Fruit fly (Drosophila melanogaster) whole organism, embryonic: ENCODE data around the gene CG5196.

Experiments
- CG10209 ChIP-seq: fragments of 200-800 bp; sonication (Bioruptor generic); optimal IDR thresholded peaks from 3 replicates; lab custom pipeline; 2017; ENCODE audit warnings: missing biosample characterization, mild to moderate bottlenecking, missing genetic modification characterization, missing genetic modification reagents
- CG11085 ChIP-seq: fragments of 200-800 bp; sonication (Bioruptor generic); IDR thresholded peaks from 2 replicates; pipeline ENCODE4 v1.3.6; 2022; ENCODE audit warnings: missing biosample characterization, missing genetic modification characterization
- CG11560 ChIP-seq: fragments of 200-800 bp; sonication (Bioruptor generic); IDR thresholded peaks from 3 replicates; pipeline ENCODE4 v1.3.6; 2022; ENCODE audit warnings: missing biosample characterization, missing genetic modification characterization
- CG12299 ChIP-seq: fragments of 200-800 bp; sonication (Bioruptor generic); optimal IDR thresholded peaks from 2 replicates; lab custom pipeline; 2018; ENCODE audit warnings: missing biosample characterization, mild to moderate bottlenecking, missing genetic modification characterization
- CG12942 ChIP-seq: fragments of 200-800 bp; sonication (Bioruptor generic); optimal IDR thresholded peaks from 3 replicates; lab custom pipeline; 2016; ENCODE audit warnings: missing biosample characterization, missing genetic modification characterization
- CG13123 ChIP-seq: fragments of 200-800 bp; sonication (Bioruptor generic); optimal IDR thresholded peaks from 2 replicates; lab custom pipeline; 2016; ENCODE audit warnings: missing biosample characterization, missing genetic modification characterization
- CG15011 ChIP-seq: fragments of 200-800 bp; sonication (Bioruptor generic); optimal IDR thresholded peaks from 3 replicates; lab custom pipeline; 2018; ENCODE audit warnings: missing biosample characterization, mild to moderate bottlenecking, missing genetic modification characterization
- CG15269 ChIP-seq: fragments of 200-800 bp; sonication (Bioruptor generic); optimal IDR thresholded peaks from 2 replicates; lab custom pipeline; 2018; ENCODE audit warnings: missing biosample characterization, mild to moderate bottlenecking, missing genetic modification characterization, moderate library complexity
- CG1529 ChIP-seq: fragments of 200-800 bp; sonication (Bioruptor generic); optimal IDR thresholded peaks from 3 replicates; lab custom pipeline; 2018; ENCODE audit warnings: missing biosample characterization, missing genetic modification characterization
- CG15514 ChIP-seq: fragments of 200-800 bp; sonication (Bioruptor generic); optimal IDR thresholded peaks from 3 replicates; lab custom pipeline; 2017; ENCODE audit warnings: missing biosample characterization, missing genetic modification characterization, mild to moderate bottlenecking, moderate library complexity, missing genetic modification reagents
- CG3163 ChIP-seq: fragments of 200-800 bp; sonication (Bioruptor generic); optimal IDR thresholded peaks from 3 replicates; lab custom pipeline; 2016; ENCODE audit warnings: missing biosample characterization, missing genetic modification characterization
- CG4707 ChIP-seq: fragments of 200-800 bp; sonication (Bioruptor generic); optimal IDR thresholded peaks from 2 replicates; lab custom pipeline; 2018; ENCODE audit warnings: missing biosample characterization, mild to moderate bottlenecking, missing genetic modification characterization, moderate library complexity
- CG4854 ChIP-seq: fragments of 200-800 bp; sonication (Bioruptor generic); optimal IDR thresholded peaks from 2 replicates; lab custom pipeline; 2016; ENCODE audit warnings: missing biosample characterization, missing genetic modification characterization, inconsistent platforms
- CG5180 ChIP-seq: fragments of 200-800 bp; sonication (Bioruptor generic); optimal IDR thresholded peaks from 3 replicates; lab custom pipeline; 2017; ENCODE audit warnings: missing biosample characterization, missing genetic modification characterization, mild to moderate bottlenecking, moderate library complexity, missing genetic modification reagents
- CG7928 ChIP-seq: fragments of 200-800 bp; sonication (Bioruptor generic); optimal IDR thresholded peaks from 2 replicates; lab custom pipeline; 2017; ENCODE audit warnings: missing biosample characterization, mild to moderate bottlenecking, missing genetic modification characterization
- Deaf1 ChIP-seq: fragments of 200-800 bp; optimal IDR thresholded peaks from 3 replicates; lab custom pipeline; 2019; ENCODE audit warnings: missing biosample characterization, mild to moderate bottlenecking, missing genetic modification characterization, moderate library complexity
- Dip2 ChIP-seq: fragments of 200-800 bp; sonication (Bioruptor generic); IDR thresholded peaks from 2 replicates; pipeline ENCODE4 v1.3.6; 2022; ENCODE audit warnings: missing biosample characterization, missing genetic modification characterization
- Fer2 ChIP-seq: fragments of 200-800 bp; sonication (Bioruptor generic); optimal IDR thresholded peaks from 2 replicates; lab custom pipeline; 2018; ENCODE audit warnings: missing biosample characterization, mild to moderate bottlenecking, missing genetic modification characterization, moderate library complexity
- HLH54F ChIP-seq: fragments of 200-800 bp; sonication (Bioruptor generic); optimal IDR thresholded peaks from 3 replicates; lab custom pipeline; 2016; ENCODE audit warnings: missing biosample characterization, missing genetic modification characterization
- Hand ChIP-seq: fragments of 200-800 bp; sonication (Bioruptor generic); optimal IDR thresholded peaks from 2 replicates; lab custom pipeline; 2017; ENCODE audit warnings: mild to moderate bottlenecking, missing biosample characterization, missing genetic modification reagents, missing genetic modification characterization
- Hmr ChIP-seq: fragments of 200-800 bp; sonication (Bioruptor generic); optimal IDR thresholded peaks from 3 replicates; lab custom pipeline; 2017; ENCODE audit warnings: mild to moderate bottlenecking, missing biosample characterization, missing genetic modification reagents, missing genetic modification characterization
- Hr3 ChIP-seq: fragments of 200-800 bp; sonication (Bioruptor generic); optimal IDR thresholded peaks from 3 replicates; lab custom pipeline; 2016; ENCODE audit warnings: missing biosample characterization, missing genetic modification characterization
- Jarid2 ChIP-seq: fragments of 200-800 bp; sonication (Bioruptor generic); optimal IDR thresholded peaks from 3 replicates; lab custom pipeline; 2017; ENCODE audit warnings: mild to moderate bottlenecking, missing biosample characterization, missing genetic modification reagents, missing genetic modification characterization
- Lpt ChIP-seq: fragments of >200 bp; optimal IDR thresholded peaks from 2 replicates; lab custom pipeline; 2018; ENCODE audit warnings: missing biosample characterization, missing genetic modification characterization
- Nf-YB ChIP-seq: fragments of 200-800 bp; sonication (Bioruptor generic); optimal IDR thresholded peaks from 3 replicates; lab custom pipeline; 2019; ENCODE audit warnings: missing biosample characterization, mild to moderate bottlenecking, missing genetic modification characterization, moderate library complexity
- Oli ChIP-seq: fragments of 200-800 bp; sonication (Bioruptor generic); optimal IDR thresholded peaks from 2 replicates; lab custom pipeline; 2018; ENCODE audit warnings: missing biosample characterization, mild to moderate bottlenecking, missing genetic modification characterization, moderate library complexity
- Ptx1 ChIP-seq: fragments of 200-800 bp; sonication (Bioruptor generic); IDR thresholded peaks from 2 replicates; pipeline ENCODE4 v1.3.6; 2022; ENCODE audit warnings: missing biosample characterization, missing genetic modification characterization
- Rx ChIP-seq: fragments of 200-800 bp; sonication (Bioruptor generic); IDR thresholded peaks from 2 replicates; pipeline ENCODE4 v1.3.6; 2022; ENCODE audit warnings: missing biosample characterization, missing genetic modification characterization
- Six4 ChIP-seq: fragments of 200-800 bp; sonication (Bioruptor generic); optimal IDR thresholded peaks from 2 replicates; lab custom pipeline; 2016; ENCODE audit warnings: missing biosample characterization, missing genetic modification characterization
- Sox100B ChIP-seq: fragments of 200-800 bp; sonication (Bioruptor generic); optimal IDR thresholded peaks from 3 replicates; lab custom pipeline; 2018; ENCODE audit warnings: missing biosample characterization, mild to moderate bottlenecking, missing genetic modification characterization
- Vsx1 ChIP-seq: fragments of 200-800 bp; sonication (Bioruptor generic); optimal IDR thresholded peaks from 2 replicates; lab custom pipeline; 2017; ENCODE audit warnings: missing biosample characterization, mild to moderate bottlenecking, missing genetic modification characterization, missing genetic modification reagents
- abd-A ChIP-seq: fragments of 200-800 bp; sonication (Bioruptor generic); optimal IDR thresholded peaks from 3 replicates; lab custom pipeline; 2019; ENCODE audit warnings: missing biosample characterization, mild to moderate bottlenecking, missing genetic modification characterization, moderate library complexity
- bowl ChIP-seq: fragments of 200-800 bp; sonication (Bioruptor generic); IDR thresholded peaks from 2 replicates; pipeline ENCODE4 v1.3.6; 2022; ENCODE audit warnings: missing biosample characterization, missing genetic modification characterization
- chm ChIP-seq: fragments of 200-800 bp; sonication (Bioruptor generic); IDR thresholded peaks from 2 replicates; pipeline ENCODE4 v1.3.6; 2022; ENCODE audit warnings: missing biosample characterization, missing genetic modification characterization
- crp ChIP-seq, 2 experiments: fragments of 200-800 bp; sonication (Bioruptor generic); optimal IDR thresholded peaks; 2 replicates in 1 of 2; 3 replicates in 1 of 2; lab custom pipeline; 2017; ENCODE audit warnings: missing biosample characterization in 2 of 2, missing genetic modification characterization in 2 of 2, mild to moderate bottlenecking in 1 of 2, moderate library complexity in 1 of 2
- ewg ChIP-seq: fragments of 200-800 bp; sonication (Bioruptor generic); optimal IDR thresholded peaks from 3 replicates; lab custom pipeline; 2017; ENCODE audit warnings: mild to moderate bottlenecking, missing biosample characterization, missing genetic modification reagents, missing genetic modification characterization
- mam ChIP-seq: fragments of 200-800 bp; sonication (Bioruptor generic); optimal IDR thresholded peaks from 3 replicates; lab custom pipeline; 2016; ENCODE audit warnings: missing biosample characterization, missing genetic modification characterization
- nom ChIP-seq: fragments of 200-800 bp; sonication (Bioruptor generic); optimal IDR thresholded peaks from 2 replicates; lab custom pipeline; 2017; ENCODE audit warnings: missing biosample characterization, missing genetic modification characterization, mild to moderate bottlenecking, moderate library complexity, missing genetic modification reagents
- pfk ChIP-seq: fragments of 200-800 bp; sonication (Bioruptor generic); optimal IDR thresholded peaks from 2 replicates; lab custom pipeline; 2018; ENCODE audit warnings: missing biosample characterization, mild to moderate bottlenecking, missing genetic modification characterization, moderate library complexity
- pros ChIP-seq: fragments of 200-800 bp; sonication (Bioruptor generic); optimal IDR thresholded peaks from 3 replicates; lab custom pipeline; 2019; ENCODE audit warnings: missing biosample characterization, mild to moderate bottlenecking, missing genetic modification characterization, moderate library complexity
- schlank ChIP-seq: fragments of 200-800 bp; sonication (Bioruptor generic); optimal IDR thresholded peaks from 2 replicates; lab custom pipeline; 2018; ENCODE audit warnings: missing biosample characterization, mild to moderate bottlenecking, missing genetic modification characterization
- slbo ChIP-seq: fragments of 200-800 bp; sonication (Bioruptor generic); IDR thresholded peaks from 2 replicates; pipeline ENCODE4 v1.3.6; 2022; ENCODE audit warnings: missing biosample characterization, missing genetic modification characterization
- stwl ChIP-seq: fragments of 200-800 bp; sonication (Bioruptor generic); optimal IDR thresholded peaks from 3 replicates; lab custom pipeline; 2018; ENCODE audit warnings: missing biosample characterization, mild to moderate bottlenecking, missing genetic modification characterization, moderate library complexity
- tgo ChIP-seq: fragments of 200-800 bp; sonication (Bioruptor generic); IDR thresholded peaks from 3 replicates; pipeline ENCODE4 v1.3.6; 2022; ENCODE audit warnings: missing biosample characterization, missing genetic modification characterization
- tio ChIP-seq: fragments of 200-800 bp; sonication (Bioruptor generic); optimal IDR thresholded peaks from 2 replicates; lab custom pipeline; 2017; ENCODE audit warnings: missing biosample characterization, missing genetic modification characterization, inconsistent platforms
- tna ChIP-seq: fragments of 200-800 bp; sonication (Bioruptor generic); IDR thresholded peaks from 2 replicates; pipeline ENCODE4 v1.3.6; 2022; ENCODE audit warnings: missing biosample characterization, missing genetic modification characterization; ENCODE audit not compliant: partially characterized antibody
- vfl ChIP-seq: fragments of 200-800 bp; sonication (Bioruptor generic); optimal IDR thresholded peaks from 2 replicates; lab custom pipeline; 2016; ENCODE audit warnings: missing biosample characterization, missing genetic modification characterization
- yki ChIP-seq: fragments of >200 bp; optimal IDR thresholded peaks from 3 replicates; lab custom pipeline; 2018
- z ChIP-seq: fragments of 200-800 bp; sonication (Bioruptor generic); IDR thresholded peaks from 3 replicates; pipeline ENCODE4 v1.3.6; 2022; ENCODE audit warnings: missing biosample characterization, missing genetic modification characterization
- zfh2 ChIP-seq: fragments of 200-800 bp; sonication (Bioruptor generic); optimal IDR thresholded peaks from 2 replicates; lab custom pipeline; 2016; ENCODE audit warnings: missing biosample characterization, missing genetic modification characterization

The CG5196 gene

DNA sequence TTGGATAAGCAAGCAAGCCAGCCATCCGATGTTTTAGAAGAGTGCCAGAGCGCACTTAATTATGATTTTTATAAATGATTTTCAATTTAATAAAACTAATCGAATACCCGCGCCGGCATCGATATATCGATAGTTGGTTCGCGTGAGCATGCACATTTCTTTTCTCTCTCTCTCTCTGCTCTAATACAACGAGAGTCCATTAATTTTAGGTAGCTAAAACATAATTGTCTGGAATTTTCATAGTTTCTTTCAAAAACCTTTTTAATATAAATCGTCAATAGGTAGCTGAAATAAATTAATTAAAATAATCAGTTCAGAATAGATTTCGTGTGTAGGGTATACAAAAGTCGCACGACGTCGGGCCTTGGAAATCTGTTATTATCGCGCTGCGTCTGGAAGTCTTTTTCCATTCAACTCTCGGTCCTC, 40.8 kb downstream of the CG5196 start, which contains the start of gene CG18549 (continued):
- TF ChIP-seq ewg (GFP tag; lab: Kevin White, UChicago) (peak; percentile 99), slbo (GFP tag; lab: Robert Waterston, UW) (peak; percentile 100), Nf-YB (GFP tag; lab: Kevin White, UChicago) (peak; percentile 93), CG7928 (GFP tag; lab: Kevin White, UChicago) (peak; percentile 85), tna (GFP tag; lab: Robert Waterston, UW) (peak; percentile 62), CG15011 (GFP tag; lab: Kevin White, UChicago) (peak; percentile 99), Sox100B (GFP tag; lab: Kevin White, UChicago) (peak; percentile 100), CG10209 (GFP tag; lab: Kevin White, UChicago) (peak; percentile 100), stwl (tag; lab: Kevin White, UChicago) (peak; percentile 95), Deaf1 (tag; lab: Kevin White, UChicago) (peak; percentile 93), pfk (GFP tag; lab: Kevin White, UChicago) (peak; percentile 79), mam (peak; percentile 99), Vsx1 (GFP tag; lab: Kevin White, UChicago) (peak; percentile 99), schlank (tag; lab: Kevin White, UChicago) (peak; percentile 99), CG13123 (GFP tag; lab: Kevin White, UChicago) (peak; percentile 99), Six4 (peak; percentile 99), CG12942 (GFP tag; lab: Kevin White, UChicago) (peak; percentile 99), CG12299 (tag; lab: Kevin White, UChicago) (peak; percentile 100), chm (GFP tag; lab: Robert Waterston, UW) (peak; percentile 100), nom (GFP tag; lab: Kevin White, UChicago) (peak; percentile 100), CG5180 (GFP tag; lab: Kevin White, UChicago) (peak; percentile 95), CG4707 (peak; percentile 99), Jarid2 (GFP tag; lab: Kevin White, UChicago) (peak; percentile 98), CG1529 (peak; percentile 100), Oli (tag; lab: Kevin White, UChicago) (peak; percentile 100), CG4854 (GFP tag; lab: Kevin White, UChicago) (peak; percentile 99), bowl (GFP tag; lab: Robert Waterston, UW) (peak; percentile 100), tio (GFP tag; lab: Kevin White, UChicago) (peak; percentile 99), tgo (GFP tag; lab: Robert Waterston, UW) (peak; percentile 100), pros (GFP tag; lab: Kevin White, UChicago) (peak; percentile 90), Ptx1 (peak; percentile 100), CG11560 (tag; lab: Robert Waterston, UW) (peak; percentile 97), Fer2 (peak; percentile 99), abd-A (peak; percentile 99), vfl (GFP tag; lab: Kevin White, UChicago) (peak; percentile 99), yki (no peak), Rx (GFP tag; lab: Robert Waterston, UW) (peak; percentile 99), Hr3 (GFP tag; lab: Kevin White, UChicago) (peak; percentile 100), HLH54F (peak; percentile 99), Dip2 (peak; percentile 83), Lpt (GFP tag; lab: Kevin White, UChicago) (no peak), CG15269 (tag; lab: Kevin White, UChicago) (peak; percentile 100), Hmr (GFP tag; lab: Kevin White, UChicago) (peak; percentile 100), CG3163 (peak; percentile 92), CG15514 (GFP tag; lab: Kevin White, UChicago) (peak; percentile 96), zfh2 (GFP tag; lab: Kevin White, UChicago) (peak; percentile 98), CG11085 (GFP tag; lab: Robert Waterston, UW) (peak; percentile 99), crp (GFP tag; optimal IDR thresholded peaks at IDR 0.05; lab: Kevin White, UChicago) (peak; percentile 44 to 81), z (GFP tag; lab: Robert Waterston, UW) (peak; percentile 90), Hand (peak; percentile 99)
